Fruit fly (Drosophila melanogaster) whole organism, embryonic: Measurements from ENCODE around the gene CG13026.

Experiments used
- ATbp ChIP-seq: fragments of 200-800 bp; sonication (Bioruptor generic); optimal IDR thresholded peaks from 2 replicates; lab custom pipeline; 2017; ENCODE audit warnings: missing biosample characterization, mild to moderate bottlenecking, missing genetic modification characterization, missing genetic modification reagents
- Aef1 ChIP-seq: fragments of 200-800 bp; sonication (Bioruptor generic); IDR thresholded peaks from 3 replicates; pipeline ENCODE4 v1.3.6; 2022; ENCODE audit warnings: missing biosample characterization, missing genetic modification characterization
- Awh ChIP-seq: fragments of 200-800 bp; sonication (Bioruptor generic); IDR thresholded peaks from 2 replicates; pipeline ENCODE4, ENCODE4 v1.3.6; 2022; ENCODE audit warnings: missing biosample characterization, missing genetic modification characterization
- CG10209 ChIP-seq: fragments of 200-800 bp; sonication (Bioruptor generic); optimal IDR thresholded peaks from 3 replicates; lab custom pipeline; 2017; ENCODE audit warnings: missing biosample characterization, mild to moderate bottlenecking, missing genetic modification characterization, missing genetic modification reagents
- CG10979 ChIP-seq: fragments of 200-800 bp; sonication (Bioruptor generic); optimal IDR thresholded peaks from 2 replicates; lab custom pipeline; 2018; ENCODE audit warnings: missing biosample characterization, mild to moderate bottlenecking, missing genetic modification characterization, moderate library complexity
- CG12104 ChIP-seq: fragments of 200-800 bp; sonication (Bioruptor generic); optimal IDR thresholded peaks from 3 replicates; lab custom pipeline; 2016; ENCODE audit warnings: missing biosample characterization, missing genetic modification characterization
- CG13624 ChIP-seq: fragments of 200-800 bp; sonication (Bioruptor generic); optimal IDR thresholded peaks from 2 replicates; lab custom pipeline; 2016; ENCODE audit warnings: missing biosample characterization, missing genetic modification characterization
- CG15073 ChIP-seq: fragments of 200-800 bp; sonication (Bioruptor generic); optimal IDR thresholded peaks from 2 replicates; lab custom pipeline; 2016; ENCODE audit warnings: missing biosample characterization, missing genetic modification characterization
- CG1602 ChIP-seq: fragments of 200-800 bp; sonication (Bioruptor generic); optimal IDR thresholded peaks from 3 replicates; lab custom pipeline; 2016; ENCODE audit warnings: missing biosample characterization, missing genetic modification characterization
- CG17359 ChIP-seq: fragments of 200-800 bp; sonication (Bioruptor generic); optimal IDR thresholded peaks from 3 replicates; lab custom pipeline; 2018; ENCODE audit warnings: missing biosample characterization, mild to moderate bottlenecking, missing genetic modification characterization, moderate library complexity
- CG18011 ChIP-seq: fragments of 200-800 bp; sonication (Bioruptor generic); optimal IDR thresholded peaks from 2 replicates; lab custom pipeline; 2017; ENCODE audit warnings: missing biosample characterization, missing genetic modification characterization, mild to moderate bottlenecking, moderate library complexity, missing genotype
- CG2199 ChIP-seq: fragments of 200-800 bp; sonication (Bioruptor generic); IDR thresholded peaks from 3 replicates; pipeline ENCODE4 v1.3.6; 2022; ENCODE audit warnings: missing biosample characterization, missing genetic modification characterization
- CG2712 ChIP-seq: fragments of 200-800 bp; optimal IDR thresholded peaks from 3 replicates; lab custom pipeline; 2019; ENCODE audit warnings: missing biosample characterization, mild to moderate bottlenecking, missing genetic modification characterization, moderate library complexity
- CG3281 ChIP-seq: fragments of 200-800 bp; sonication (Bioruptor generic); optimal IDR thresholded peaks from 3 replicates; lab custom pipeline; 2017; ENCODE audit warnings: missing biosample characterization, mild to moderate bottlenecking, missing genetic modification characterization
- CG8281 ChIP-seq: fragments of 200-800 bp; sonication (Bioruptor generic); optimal IDR thresholded peaks from 2 replicates; lab custom pipeline; 2018; ENCODE audit warnings: missing biosample characterization, mild to moderate bottlenecking, missing genetic modification characterization, moderate library complexity
- CG9437 ChIP-seq: fragments of 200-800 bp; sonication (Bioruptor generic); optimal IDR thresholded peaks from 2 replicates; lab custom pipeline; 2018; ENCODE audit warnings: missing biosample characterization, mild to moderate bottlenecking, missing genetic modification characterization
- CG9817 ChIP-seq: fragments of 200-800 bp; sonication (Bioruptor generic); optimal IDR thresholded peaks from 2 replicates; lab custom pipeline; 2018; ENCODE audit warnings: missing biosample characterization, mild to moderate bottlenecking, missing genetic modification characterization, moderate library complexity
- GATAe ChIP-seq: fragments of 200-800 bp; sonication (Bioruptor generic); conservative IDR thresholded peaks from 2 replicates; pipeline ENCODE4 v1.3.6; 2022; ENCODE audit warnings: missing biosample characterization, missing genetic modification characterization
- H15 ChIP-seq: fragments of 200-800 bp; sonication (Bioruptor generic); IDR thresholded peaks from 3 replicates; pipeline ENCODE4 v1.3.6; 2022; ENCODE audit warnings: missing biosample characterization, missing genetic modification characterization
- HLH54F ChIP-seq: fragments of 200-800 bp; sonication (Bioruptor generic); optimal IDR thresholded peaks from 3 replicates; lab custom pipeline; 2016; ENCODE audit warnings: missing biosample characterization, missing genetic modification characterization
- Hand ChIP-seq: fragments of 200-800 bp; sonication (Bioruptor generic); optimal IDR thresholded peaks from 2 replicates; lab custom pipeline; 2017; ENCODE audit warnings: mild to moderate bottlenecking, missing biosample characterization, missing genetic modification reagents, missing genetic modification characterization
- Hey ChIP-seq: fragments of 200-800 bp; sonication (Bioruptor generic); optimal IDR thresholded peaks from 3 replicates; lab custom pipeline; 2018; ENCODE audit warnings: missing biosample characterization, mild to moderate bottlenecking, missing genetic modification characterization
- Hmr ChIP-seq: fragments of 200-800 bp; sonication (Bioruptor generic); optimal IDR thresholded peaks from 3 replicates; lab custom pipeline; 2017; ENCODE audit warnings: mild to moderate bottlenecking, missing biosample characterization, missing genetic modification reagents, missing genetic modification characterization
- MESR4 ChIP-seq: fragments of 200-800 bp; sonication (Bioruptor generic); optimal IDR thresholded peaks from 2 replicates; lab custom pipeline; 2018; ENCODE audit warnings: missing biosample characterization, mild to moderate bottlenecking, missing genetic modification characterization, moderate library complexity
- Nf-YB ChIP-seq: fragments of 200-800 bp; sonication (Bioruptor generic); optimal IDR thresholded peaks from 3 replicates; lab custom pipeline; 2019; ENCODE audit warnings: missing biosample characterization, mild to moderate bottlenecking, missing genetic modification characterization, moderate library complexity
- NfI ChIP-seq: fragments of 200-800 bp; sonication (Bioruptor generic); optimal IDR thresholded peaks from 3 replicates; lab custom pipeline; 2018; ENCODE audit warnings: missing biosample characterization, mild to moderate bottlenecking, missing genetic modification characterization, moderate library complexity
- Sry-β ChIP-seq: fragments of 200-800 bp; sonication (Bioruptor generic); optimal IDR thresholded peaks from 2 replicates; lab custom pipeline; 2018; ENCODE audit warnings: missing biosample characterization, mild to moderate bottlenecking, missing genetic modification characterization, moderate library complexity
- ab ChIP-seq: fragments of 200-800 bp; sonication (Bioruptor generic); optimal IDR thresholded peaks from 2 replicates; lab custom pipeline; 2016; ENCODE audit warnings: missing biosample characterization, missing genetic modification characterization
- bcd ChIP-seq: fragments of 200-800 bp; sonication (Bioruptor generic); optimal IDR thresholded peaks from 2 replicates; lab custom pipeline; 2017; ENCODE audit warnings: missing biosample characterization, mild to moderate bottlenecking, missing genetic modification characterization
- bowl ChIP-seq: fragments of 200-800 bp; sonication (Bioruptor generic); IDR thresholded peaks from 2 replicates; pipeline ENCODE4 v1.3.6; 2022; ENCODE audit warnings: missing biosample characterization, missing genetic modification characterization
- br ChIP-seq: fragments of >200 bp; optimal IDR thresholded peaks from 2 replicates; lab custom pipeline; 2017
- bsh ChIP-seq, 2 experiments: fragments of 200-800 bp; sonication (Bioruptor generic); optimal IDR thresholded peaks; 2 replicates each; lab custom pipeline; 2017 to 2018; ENCODE audit warnings: mild to moderate bottlenecking in 2 of 2, missing biosample characterization in 2 of 2, missing genetic modification characterization in 2 of 2, moderate library complexity in 1 of 2
- btn ChIP-seq: fragments of 200-800 bp; sonication (Bioruptor generic); optimal IDR thresholded peaks from 2 replicates; lab custom pipeline; 2016; ENCODE audit warnings: missing biosample characterization, missing genetic modification characterization
- cg ChIP-seq: fragments of 200-800 bp; sonication (Bioruptor generic); optimal IDR thresholded peaks from 3 replicates; lab custom pipeline; 2019; ENCODE audit warnings: missing biosample characterization, mild to moderate bottlenecking, missing genetic modification characterization, moderate library complexity
- da ChIP-seq: fragments of 200-800 bp; sonication (Bioruptor generic); optimal IDR thresholded peaks from 2 replicates; lab custom pipeline; 2016; ENCODE audit warnings: missing biosample characterization, missing genetic modification characterization
- disco-r ChIP-seq: fragments of 200-800 bp; sonication (Bioruptor generic); optimal IDR thresholded peaks from 2 replicates; lab custom pipeline; 2016; ENCODE audit warnings: missing biosample characterization, missing genetic modification characterization
- dmrt11E ChIP-seq: fragments of 200-800 bp; sonication (Bioruptor generic); optimal IDR thresholded peaks from 3 replicates; lab custom pipeline; 2018; ENCODE audit warnings: missing biosample characterization, mild to moderate bottlenecking, missing genetic modification characterization, moderate library complexity
- fd102C ChIP-seq: fragments of 200-800 bp; sonication (Bioruptor generic); optimal IDR thresholded peaks from 2 replicates; lab custom pipeline; 2018; ENCODE audit warnings: missing biosample characterization, mild to moderate bottlenecking, missing genetic modification characterization, moderate library complexity
- gce ChIP-seq: fragments of 200-800 bp; sonication (Bioruptor generic); IDR thresholded peaks from 3 replicates; pipeline ENCODE4 v1.3.6; 2022; ENCODE audit warnings: missing biosample characterization, missing genetic modification characterization
- gfzf ChIP-seq: fragments of 200-800 bp; sonication (Bioruptor generic); optimal IDR thresholded peaks from 2 replicates; lab custom pipeline; 2016; ENCODE audit warnings: missing biosample characterization, mild to moderate bottlenecking, missing genetic modification characterization, moderate library complexity
- h ChIP-seq: fragments of >200 bp; optimal IDR thresholded peaks from 2 replicates; lab custom pipeline; 2017
- jumu ChIP-seq: fragments of 200-800 bp; sonication (Bioruptor generic); optimal IDR thresholded peaks from 3 replicates; lab custom pipeline; 2016; ENCODE audit warnings: missing biosample characterization, missing genetic modification characterization
- lbe ChIP-seq: fragments of 200-800 bp; sonication (Bioruptor generic); optimal IDR thresholded peaks from 2 replicates; lab custom pipeline; 2016; ENCODE audit warnings: missing biosample characterization, mild to moderate bottlenecking, missing genetic modification characterization
- mirr ChIP-seq: fragments of 200-800 bp; sonication (Bioruptor generic); optimal IDR thresholded peaks from 3 replicates; lab custom pipeline; 2018; ENCODE audit warnings: missing biosample characterization, mild to moderate bottlenecking, missing genetic modification characterization
- nau ChIP-seq: fragments of 200-800 bp; sonication (Bioruptor generic); optimal IDR thresholded peaks from 3 replicates; lab custom pipeline; 2017; ENCODE audit warnings: missing biosample characterization, mild to moderate bottlenecking, missing genetic modification characterization, missing genetic modification reagents
- peb ChIP-seq: fragments of 200-800 bp; sonication (Bioruptor generic); IDR thresholded peaks from 2 replicates; pipeline ENCODE4 v1.3.6; 2022; ENCODE audit warnings: missing biosample characterization, missing genetic modification characterization
- ranshi ChIP-seq: fragments of 200-800 bp; sonication (Bioruptor generic); IDR thresholded peaks from 2 replicates; pipeline ENCODE4 v1.3.6; 2022; ENCODE audit warnings: missing biosample characterization, missing genetic modification characterization
- rib ChIP-seq: fragments of 200-800 bp; sonication (Bioruptor generic); IDR thresholded peaks from 2 replicates; pipeline ENCODE4 v1.3.6; 2022; ENCODE audit warnings: missing biosample characterization, missing genetic modification characterization
- sens ChIP-seq: fragments of 200-800 bp; sonication (Bioruptor generic); peaks from one replicate; lab custom pipeline; 2016; ENCODE audit warnings: missing biosample characterization, missing genetic modification characterization
- tgo ChIP-seq: fragments of 200-800 bp; sonication (Bioruptor generic); IDR thresholded peaks from 3 replicates; pipeline ENCODE4 v1.3.6; 2022; ENCODE audit warnings: missing biosample characterization, missing genetic modification characterization
- trh ChIP-seq: fragments of 200-800 bp; sonication (Bioruptor generic); optimal IDR thresholded peaks from 2 replicates; lab custom pipeline; 2016; ENCODE audit warnings: missing biosample characterization, missing genetic modification characterization
- vfl ChIP-seq: fragments of 200-800 bp; sonication (Bioruptor generic); optimal IDR thresholded peaks from 2 replicates; lab custom pipeline; 2016; ENCODE audit warnings: missing biosample characterization, missing genetic modification characterization

CG13026 gene

DNA sequence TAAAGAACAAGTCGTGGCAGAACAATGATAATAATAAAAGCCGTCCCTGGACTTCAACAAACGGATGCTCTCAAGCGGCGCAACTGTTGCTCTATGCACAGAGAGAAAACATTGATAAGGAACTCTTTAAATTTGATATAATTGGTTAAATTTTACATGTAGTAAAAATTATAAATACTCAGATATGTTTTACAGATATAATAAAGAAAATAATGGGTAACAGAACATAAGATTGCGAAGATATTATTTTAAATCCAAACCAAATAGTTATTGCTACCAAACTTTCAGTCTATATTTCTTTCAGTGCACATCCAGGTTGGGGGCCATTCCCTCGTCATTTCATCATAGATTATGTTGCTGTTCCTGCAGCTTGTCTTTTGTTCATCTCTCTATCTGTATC lies 23.8 kb upstream of the CG13026 start (continued):
- TF ChIP-seq ATbp (GFP tag; lab: Kevin White, UChicago) (peak; percentile 18), Hmr (GFP tag; lab: Kevin White, UChicago) (no peak), CG10209 (GFP tag; lab: Kevin White, UChicago) (no peak), CG2712 (tag; lab: Kevin White, UChicago) (peak; percentile 84), CG17359 (tag; lab: Kevin White, UChicago) (peak; percentile 38), rib (no peak), HLH54F (GFP tag; lab: Kevin White, UChicago) (no peak), disco-r (no peak), bsh (GFP tag; optimal IDR thresholded peaks at IDR 0.05; lab: Kevin White, UChicago) (peak; percentile 26 to 43), CG13624 (GFP tag; lab: Kevin White, UChicago) (no peak), fd102C (GFP tag; lab: Kevin White, UChicago) (no peak), CG3281 (no peak), Nf-YB (no peak), tgo (no peak), CG2199 (no peak)

DNA sequence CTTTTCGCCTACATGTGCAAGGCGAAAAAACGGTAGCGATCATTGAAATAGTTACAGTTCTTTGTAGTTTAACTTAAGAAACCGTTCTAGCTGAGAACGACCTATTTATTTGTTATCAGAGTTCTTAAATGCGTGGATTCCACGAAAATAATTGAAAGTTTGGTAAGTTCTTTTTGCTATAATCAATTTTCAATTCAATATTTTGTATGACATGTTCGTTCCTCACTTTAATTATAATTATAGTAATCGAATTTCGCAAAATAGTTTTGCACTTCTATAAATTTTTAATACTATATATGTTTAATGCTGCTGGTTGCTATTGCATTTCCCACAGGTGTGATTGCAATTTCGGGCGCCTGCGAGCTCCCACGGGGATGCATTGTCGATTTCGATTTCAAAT lies 22.4 kb upstream of the CG13026 start:
- no peak for TF ChIP-seq btn (GFP tag; lab: Kevin White, UChicago)
- TF ChIP-seq GATAe (GFP tag; lab: Robert Waterston, UW): no peak
- no peak for TF ChIP-seq Awh (GFP tag; lab: Robert Waterston, UW)
- TF ChIP-seq cg (GFP tag; lab: Kevin White, UChicago): no peak
- TF ChIP-seq CG18011 (GFP tag; lab: Kevin White, UChicago): no peak
- TF ChIP-seq ab (GFP tag; lab: Kevin White, UChicago): no peak
- no peak for TF ChIP-seq CG9817 (tag; lab: Kevin White, UChicago)
- no peak for TF ChIP-seq gfzf (GFP tag; lab: Kevin White, UChicago)
- no peak for TF ChIP-seq da (GFP tag; lab: Kevin White, UChicago)
- TF ChIP-seq bowl: no peak
- TF ChIP-seq CG9437 (GFP tag; lab: Kevin White, UChicago): no peak
- TF ChIP-seq trh (GFP tag; lab: Kevin White, UChicago): no peak
- TF ChIP-seq H15 (GFP tag; lab: Robert Waterston, UW): no peak
- TF ChIP-seq br (lab: Kevin White, UChicago): no peak
- TF ChIP-seq jumu (GFP tag; lab: Kevin White, UChicago): no peak
- TF ChIP-seq bcd: no peak
- TF ChIP-seq CG12104 (GFP tag; lab: Kevin White, UChicago): no peak
- no peak for TF ChIP-seq NfI (GFP tag; lab: Kevin White, UChicago)
- TF ChIP-seq dmrt11E (tag; lab: Kevin White, UChicago): peak; percentile 9
- TF ChIP-seq Hand: no peak
- TF ChIP-seq lbe (GFP tag; lab: Kevin White, UChicago): peak; percentile 2
- no peak for TF ChIP-seq peb
- no peak for TF ChIP-seq MESR4 (GFP tag; lab: Kevin White, UChicago)
- no peak for TF ChIP-seq vfl (GFP tag; lab: Kevin White, UChicago)
- TF ChIP-seq CG10979 (tag; lab: Kevin White, UChicago): peak; percentile 18
- no peak for TF ChIP-seq Aef1 (GFP tag; lab: Robert Waterston, UW)
- no peak for TF ChIP-seq CG1602 (GFP tag; lab: Kevin White, UChicago)
- no peak for TF ChIP-seq nau (GFP tag; lab: Kevin White, UChicago)
- peak; percentile 2 for TF ChIP-seq sens (GFP tag; lab: Kevin White, UChicago)
- no peak for TF ChIP-seq CG8281
- no peak for TF ChIP-seq Sry-β (GFP tag; lab: Kevin White, UChicago)
- no peak for TF ChIP-seq CG15073 (GFP tag; lab: Kevin White, UChicago)
- TF ChIP-seq gce: no peak
- no peak for TF ChIP-seq h (lab: Kevin White, UChicago)
- no peak for TF ChIP-seq Hey
- TF ChIP-seq mirr: no peak
- TF ChIP-seq CG2712 (tag; lab: Kevin White, UChicago): peak; percentile 7
- no peak for TF ChIP-seq ranshi (GFP tag; lab: Robert Waterston, UW)
